Worm (Caenorhabditis elegans) whole organism, L1 larva: ENCODE results near the gene str-139.

Experiments used
- C04F5.9 ChIP-seq: sonication (generic microtip); optimal IDR thresholded peaks from 2 replicates; lab custom pipeline; 2016; ENCODE audit warnings: missing genetic modification characterization, missing compliant biosample characterization
- C16A3.4 ChIP-seq: fragments of 150-350 bp; optimal IDR thresholded peaks from 2 replicates; lab custom pipeline; 2014; ENCODE audit warnings: missing biosample characterization, missing genetic modification characterization
- F16B12.6 ChIP-seq: fragments of 150-350 bp; optimal IDR thresholded peaks from 2 replicates; lab custom pipeline; 2014; ENCODE audit warnings: missing biosample characterization, missing genetic modification characterization
- aha-1 ChIP-seq: fragments of 150-350 bp; optimal IDR thresholded peaks from 2 replicates; lab custom pipeline; 2014; ENCODE audit warnings: missing biosample characterization, missing genetic modification characterization
- ama-1 ChIP-seq: fragments of 150-350 bp; optimal IDR thresholded peaks from 2 replicates; lab custom pipeline; 2014
- blmp-1 ChIP-seq: fragments of 150-350 bp; optimal IDR thresholded peaks from 2 replicates; lab custom pipeline; 2014; ENCODE audit warnings: missing biosample characterization, missing genetic modification characterization
- ceh-63 ChIP-seq: fragments of 200-800 bp; sonication (Bioruptor generic); optimal IDR thresholded peaks from 2 replicates; lab custom pipeline; 2018; ENCODE audit warnings: mild to moderate bottlenecking, missing genetic modification characterization, missing compliant biosample characterization
- ceh-90 ChIP-seq: sonication (generic microtip); optimal IDR thresholded peaks from 2 replicates; lab custom pipeline; 2016; ENCODE audit warnings: missing genetic modification characterization, missing compliant biosample characterization
- ces-1 ChIP-seq: fragments of 150-350 bp; optimal IDR thresholded peaks from 2 replicates; lab custom pipeline; 2014; ENCODE audit warnings: missing biosample characterization, missing genetic modification reagents, missing genetic modification characterization
- dpl-1 ChIP-seq, 3 experiments: fragments of 150-350 bp in 2 of 3; sonication (generic microtip) in 1 of 3; optimal IDR thresholded peaks; 2 replicates each; lab custom pipeline; 2014 to 2017; ENCODE audit warnings: missing biosample characterization in 3 of 3, missing genetic modification characterization in 3 of 3, missing genetic modification reagents in 3 of 3
- dsc-1 ChIP-seq: sonication (generic microtip); optimal IDR thresholded peaks from 2 replicates; lab custom pipeline; 2016; ENCODE audit warnings: mild to moderate bottlenecking, missing genetic modification characterization, missing compliant biosample characterization
- elt-2 ChIP-seq: sonication (generic microtip); optimal IDR thresholded peaks from 2 replicates; lab custom pipeline; 2016; ENCODE audit warnings: missing genetic modification characterization, mild to moderate bottlenecking, inconsistent platforms, missing compliant biosample characterization, missing genetic modification reagents
- elt-3 ChIP-seq, 6 experiments: fragments of 150-350 bp in 1 of 6; sonication (generic microtip); optimal IDR thresholded peaks; 2 replicates each; lab custom pipeline; 2017 to 2018; ENCODE audit warnings: missing biosample characterization in 6 of 6, missing genetic modification characterization in 6 of 6, inconsistent platforms in 1 of 6
- fkh-8 ChIP-seq: sonication (generic microtip); optimal IDR thresholded peaks from 2 replicates; lab custom pipeline; 2016; ENCODE audit warnings: mild to moderate bottlenecking, missing genetic modification characterization, missing compliant biosample characterization
- grh-1 ChIP-seq: fragments of 200-800 bp; sonication (Bioruptor generic); IDR thresholded peaks from 2 replicates; pipeline ENCODE4 v1.3.6; 2022; ENCODE audit warnings: missing genetic modification reagents, missing genetic modification characterization, missing compliant biosample characterization
- hlh-4 ChIP-seq: sonication (generic microtip); optimal IDR thresholded peaks from 2 replicates; lab custom pipeline; 2016; ENCODE audit warnings: mild to moderate bottlenecking, missing genetic modification characterization, missing compliant biosample characterization
- hpl-2 ChIP-seq: fragments of 150-350 bp; optimal IDR thresholded peaks from 2 replicates; lab custom pipeline; 2014; ENCODE audit warnings: missing biosample characterization, missing genetic modification reagents, missing genetic modification characterization
- irx-1 ChIP-seq: sonication (generic microtip); optimal IDR thresholded peaks from 2 replicates; lab custom pipeline; 2016; ENCODE audit warnings: missing genetic modification characterization, missing compliant biosample characterization
- isw-1 ChIP-seq: fragments of 200-800 bp; sonication (Bioruptor generic); IDR thresholded peaks from 2 replicates; pipeline ENCODE4 v1.3.6; 2022; ENCODE audit warnings: missing genetic modification characterization, missing compliant biosample characterization
- lin-35 ChIP-seq, 2 experiments: fragments of 150-350 bp; optimal IDR thresholded peaks; 2 replicates each; lab custom pipeline; 2014; ENCODE audit warnings: missing biosample characterization in 2 of 2, missing genetic modification characterization in 2 of 2, missing genetic modification reagents in 2 of 2
- lir-3 ChIP-seq: sonication (generic microtip); optimal IDR thresholded peaks from 2 replicates; lab custom pipeline; 2016; ENCODE audit warnings: mild to moderate bottlenecking, missing genetic modification characterization, moderate library complexity, missing compliant biosample characterization; ENCODE audit not compliant: poor library complexity
- mdl-1 ChIP-seq, 2 experiments: fragments of 150-350 bp; optimal IDR thresholded peaks; 2 replicates each; lab custom pipeline; 2014 to 2017; ENCODE audit warnings: missing biosample characterization in 2 of 2, missing genetic modification characterization in 2 of 2, inconsistent platforms in 1 of 2
- nhr-11 ChIP-seq: fragments of 150-350 bp; optimal IDR thresholded peaks from 2 replicates; lab custom pipeline; 2014; ENCODE audit warnings: missing biosample characterization, missing genetic modification characterization
- nhr-19 ChIP-seq: fragments of 200-800 bp; sonication (Bioruptor generic); conservative IDR thresholded peaks from 2 replicates; pipeline ENCODE4 v1.3.6; 2022; ENCODE audit warnings: missing genetic modification characterization, missing compliant biosample characterization
- nhr-20 ChIP-seq: sonication (generic microtip); optimal IDR thresholded peaks from 2 replicates; lab custom pipeline; 2016; ENCODE audit warnings: mild to moderate bottlenecking, missing genetic modification characterization, missing compliant biosample characterization
- nhr-71 ChIP-seq: sonication (generic microtip); optimal IDR thresholded peaks from 2 replicates; lab custom pipeline; 2016; ENCODE audit warnings: mild to moderate bottlenecking, missing genetic modification characterization, moderate library complexity, missing compliant biosample characterization
- nhr-77 ChIP-seq: fragments of 150-350 bp; optimal IDR thresholded peaks from 2 replicates; lab custom pipeline; 2014; ENCODE audit warnings: missing biosample characterization, missing genetic modification characterization
- nhr-85 ChIP-seq: sonication (generic microtip); peaks from one replicate; lab custom pipeline; 2016; ENCODE audit warnings: missing genetic modification characterization, inconsistent platforms, missing compliant biosample characterization
- nhr-90 ChIP-seq: sonication (generic microtip); optimal IDR thresholded peaks from 2 replicates; lab custom pipeline; 2016; ENCODE audit warnings: mild to moderate bottlenecking, missing genetic modification characterization, missing compliant biosample characterization; ENCODE audit not compliant: poor library complexity
- pqm-1 ChIP-seq: sonication (generic microtip); optimal IDR thresholded peaks from 3 replicates; lab custom pipeline; 2017; ENCODE audit warnings: missing biosample characterization, missing genetic modification characterization
- skn-1 ChIP-seq: fragments of 150-350 bp; optimal IDR thresholded peaks from 2 replicates; lab custom pipeline; 2014; ENCODE audit warnings: missing biosample characterization, missing genetic modification characterization
- sox-4 ChIP-seq: sonication (generic microtip); optimal IDR thresholded peaks from 2 replicates; lab custom pipeline; 2016; ENCODE audit warnings: missing genetic modification characterization, missing compliant biosample characterization
- tbx-2 ChIP-seq: sonication (generic microtip); optimal IDR thresholded peaks from 2 replicates; lab custom pipeline; 2016; ENCODE audit warnings: missing genetic modification characterization, missing compliant biosample characterization
- tlp-1 ChIP-seq: fragments of 150-350 bp; optimal IDR thresholded peaks from 2 replicates; lab custom pipeline; 2014; ENCODE audit warnings: missing biosample characterization, missing genetic modification characterization
- unc-62 ChIP-seq: fragments of 150-350 bp; optimal IDR thresholded peaks from 2 replicates; lab custom pipeline; 2014; ENCODE audit warnings: missing biosample characterization, missing genetic modification reagents, missing genetic modification characterization
- unc-86 ChIP-seq: sonication (generic microtip); optimal IDR thresholded peaks from 2 replicates; lab custom pipeline; 2016; ENCODE audit warnings: missing genetic modification characterization, missing compliant biosample characterization
- vab-15 ChIP-seq: sonication (generic microtip); optimal IDR thresholded peaks from 2 replicates; lab custom pipeline; 2017; ENCODE audit warnings: missing genotype, mild to moderate bottlenecking, missing genetic modification characterization, missing compliant biosample characterization
- zip-4 ChIP-seq: fragments of 200-800 bp; sonication (Bioruptor generic); optimal IDR thresholded peaks from 2 replicates; lab custom pipeline; 2018; ENCODE audit warnings: mild to moderate bottlenecking, missing genetic modification characterization, moderate library complexity, missing compliant biosample characterization

The str-139 gene

ce11 chrV:8079813-8080212 lies 17.8 kb upstream of the str-139 start:
- no peak for TF ChIP-seq nhr-77 (tag; lab: Kevin White, UChicago)
- no peak for TF ChIP-seq ces-1
- peak; percentile 56 for TF ChIP-seq nhr-71 (tag; lab: Kevin White, UChicago)
- TF ChIP-seq elt-2 (tag; lab: Kevin White, UChicago): no peak
- TF ChIP-seq nhr-20 (tag; lab: Kevin White, UChicago): peak; percentile 65
- TF ChIP-seq lin-35 (GFP tag; optimal IDR thresholded peaks at IDR 0.05; lab: Kevin White, UChicago): no peak
- TF ChIP-seq nhr-19: peak; percentile 25
- peak; percentile 29 for TF ChIP-seq nhr-90 (tag; lab: Kevin White, UChicago)
- TF ChIP-seq nhr-85 (tag; lab: Kevin White, UChicago): peak; percentile 86
- no peak for TF ChIP-seq aha-1 (tag; lab: Kevin White, UChicago)
- no peak for TF ChIP-seq irx-1 (tag; lab: Kevin White, UChicago)
- TF ChIP-seq isw-1 (GFP tag; lab: Robert Waterston, UW): no peak
- peak in 5 of 6 experiments; percentile 8 to 54 (median 38) for TF ChIP-seq elt-3 (tag; optimal IDR thresholded peaks at IDR 0.05; lab: Kevin White, UChicago)
- peak; percentile 27 for TF ChIP-seq blmp-1 (tag; lab: Kevin White, UChicago)
- no peak for TF ChIP-seq vab-15 (tag; lab: Kevin White, UChicago)
- TF ChIP-seq unc-86: no peak
- TF ChIP-seq C04F5.9 (tag; lab: Kevin White, UChicago): no peak

DNA sequence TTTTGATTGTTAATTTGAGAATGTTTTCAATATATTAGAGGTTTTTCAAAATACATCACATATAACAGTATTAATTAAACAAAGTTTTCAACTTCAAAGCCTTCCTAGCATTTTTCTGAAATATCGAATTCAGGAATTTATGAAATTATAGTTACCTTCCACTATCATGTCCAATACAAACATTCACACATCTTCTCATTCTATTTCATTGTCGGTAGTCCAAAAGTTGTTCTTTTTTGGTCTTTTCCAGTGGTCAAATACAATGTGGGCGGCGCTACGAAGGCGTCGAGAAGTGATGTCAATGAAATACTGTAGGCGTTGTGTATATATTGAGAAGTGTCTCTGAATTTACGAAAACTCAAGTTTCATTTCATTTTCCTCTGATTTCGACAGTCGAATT lies 13.7 kb upstream of the str-139 start, which contains the start of gene catp-3:
TSS of gene catp-3 (plus strand) at position 301 of the 400 bp plus-strand sequence.
- no peak for TF ChIP-seq aha-1 (tag; lab: Kevin White, UChicago)
- TF ChIP-seq sox-4: no peak
- no peak for TF ChIP-seq vab-15 (tag; lab: Kevin White, UChicago)
- no peak for TF ChIP-seq unc-62 (GFP tag; lab: Kevin White, UChicago)
- no peak for TF ChIP-seq grh-1 (GFP tag; lab: Robert Waterston, UW)
- TF ChIP-seq tlp-1: no peak
- TF ChIP-seq dpl-1 (GFP tag; optimal IDR thresholded peaks at IDR 0.05; lab: Kevin White, UChicago): no peak
- TF ChIP-seq elt-2 (tag; lab: Kevin White, UChicago): no peak
- no peak for TF ChIP-seq lir-3 (tag; lab: Kevin White, UChicago)
- no peak for TF ChIP-seq nhr-11
- no peak for TF ChIP-seq F16B12.6 (tag; lab: Kevin White, UChicago)
- TF ChIP-seq, all 84 proteins: peak for 0

DNA sequence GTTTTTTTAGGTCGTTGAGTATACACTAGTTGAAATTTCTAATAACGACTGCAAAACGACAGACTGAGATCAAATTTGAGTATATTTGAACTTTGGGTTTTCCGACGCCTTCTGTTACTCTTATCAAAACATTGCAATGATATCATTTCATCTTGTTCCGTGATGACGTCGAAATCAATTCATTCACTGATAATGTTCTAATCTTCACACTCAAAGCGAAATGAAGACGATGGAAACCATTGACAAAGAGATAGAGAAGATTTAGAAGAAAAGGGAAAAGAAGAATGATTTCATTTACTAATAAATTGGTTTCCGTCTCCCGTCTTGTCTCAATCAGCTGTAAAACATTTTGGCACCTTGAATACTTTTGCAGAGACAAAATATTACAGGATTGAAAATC lies 11.2 kb upstream of the str-139 start:
- TF ChIP-seq elt-3 (tag; optimal IDR thresholded peaks at IDR 0.05; lab: Kevin White, UChicago) (peak in 5 of 6 experiments; percentile 78 to 89 (median 86)), blmp-1 (tag; lab: Kevin White, UChicago) (peak; percentile 89), nhr-20 (tag; lab: Kevin White, UChicago) (peak; percentile 29), nhr-85 (tag; lab: Kevin White, UChicago) (peak; percentile 85), nhr-19 (no peak), dsc-1 (peak; percentile 56)

- TF ChIP-seq mdl-1 (tag; optimal IDR thresholded peaks at IDR 0.05; lab: Kevin White, UChicago) (no peak), dsc-1 (peak; percentile 15)
Observed at ce11 chrV:8072047-8072446, 10.1 kb upstream of the str-139 start, which contains the start of gene str-144. Gene str-144, minus strand, starts transcription at chrV:8072147.

DNA sequence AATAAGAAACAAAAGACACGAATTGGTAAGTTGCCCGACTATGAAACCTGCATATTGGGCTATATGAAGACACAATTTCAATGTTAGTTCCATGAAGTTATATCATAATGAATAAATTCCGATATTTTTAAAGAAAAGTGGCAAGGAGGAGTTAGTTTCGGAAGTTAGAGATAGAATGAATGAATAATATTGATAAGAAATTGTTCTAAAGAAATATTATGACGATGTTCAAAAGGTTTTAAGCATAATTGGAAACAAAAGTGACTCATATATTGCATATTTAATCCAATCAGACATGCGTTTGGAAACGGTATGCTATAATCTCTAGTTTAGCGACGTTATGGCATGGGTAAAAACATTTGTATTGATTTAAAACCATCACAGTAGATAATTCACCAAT lies 7.7 kb upstream of the str-139 start, which contains the start of gene str-143:
TSS of gene str-143 (minus strand) at position 101 of the 400 bp plus-strand sequence.
- no peak for TF ChIP-seq nhr-85 (tag; lab: Kevin White, UChicago)
- no peak for TF ChIP-seq nhr-11
- no peak for TF ChIP-seq hlh-4 (tag; lab: Kevin White, UChicago)
- TF ChIP-seq tbx-2 (tag; lab: Kevin White, UChicago): no peak
- no peak for TF ChIP-seq zip-4 (GFP tag; lab: Kevin White, UChicago)
- no peak for TF ChIP-seq aha-1 (tag; lab: Kevin White, UChicago)
- no peak for TF ChIP-seq lir-3 (tag; lab: Kevin White, UChicago)
- no peak for TF ChIP-seq ceh-63 (GFP tag; lab: Kevin White, UChicago)
- no peak for TF ChIP-seq sox-4
- no peak for TF ChIP-seq pqm-1 (tag; lab: Kevin White, UChicago)
- TF ChIP-seq fkh-8 (tag; lab: Kevin White, UChicago): no peak
- TF ChIP-seq C16A3.4 (tag; lab: Kevin White, UChicago): no peak
- TF ChIP-seq hpl-2 (GFP tag; lab: Kevin White, UChicago): no peak
- no peak for TF ChIP-seq skn-1 (tag; lab: Kevin White, UChicago)
- TF ChIP-seq ceh-90 (tag; lab: Kevin White, UChicago): no peak
- TF ChIP-seq ama-1 (lab: Kevin White, UChicago): no peak
- no peak for TF ChIP-seq irx-1 (tag; lab: Kevin White, UChicago)
